Worm (Caenorhabditis elegans) whole organism, L4 larva: ENCODE data around the gene ZK666.11.
A peak's percentile ranks its signal among the peaks of the same experiment; 100 is the strongest.

Experiments
- aha-1 ChIP-seq: fragments of 150-350 bp; peaks from one replicate; lab custom pipeline; 2014; ENCODE audit warnings: missing biosample characterization, missing genetic modification characterization
- ama-1 ChIP-seq: fragments of 150-350 bp; optimal IDR thresholded peaks from 2 replicates; lab custom pipeline; 2014; ENCODE audit warnings: inconsistent platforms, mixed read lengths
- ceh-28 ChIP-seq: fragments of 150-350 bp; optimal IDR thresholded peaks from 2 replicates; lab custom pipeline; 2014; ENCODE audit warnings: missing biosample characterization, missing genetic modification reagents, missing genetic modification characterization
- ceh-62 ChIP-seq: sonication (generic microtip); optimal IDR thresholded peaks from 2 replicates; lab custom pipeline; 2017; ENCODE audit warnings: missing biosample characterization, missing genetic modification characterization
- ctbp-1 ChIP-seq: fragments of 200-800 bp; sonication (Bioruptor generic); IDR thresholded peaks from 2 replicates; pipeline ENCODE4 v1.3.6; 2022; ENCODE audit warnings: missing genetic modification reagents, missing genetic modification characterization, missing compliant biosample characterization
- daf-8 ChIP-seq: fragments of 200-800 bp; sonication (Bioruptor generic); IDR thresholded peaks from 2 replicates; pipeline ENCODE4 v1.3.6; 2022; ENCODE audit warnings: missing genetic modification characterization, missing compliant biosample characterization
- dmd-6 ChIP-seq: fragments of 200-800 bp; sonication (Bioruptor generic); IDR thresholded peaks from 2 replicates; pipeline ENCODE4 v1.3.6; 2022; ENCODE audit warnings: missing genetic modification reagents, missing genetic modification characterization, missing compliant biosample characterization
- dmd-8 ChIP-seq: fragments of 200-800 bp; sonication (Bioruptor generic); IDR thresholded peaks from 2 replicates; pipeline ENCODE4 v1.3.6; 2022; ENCODE audit warnings: missing genetic modification characterization, missing compliant biosample characterization
- dmd-9 ChIP-seq: fragments of 200-800 bp; sonication (Bioruptor generic); IDR thresholded peaks from 2 replicates; pipeline ENCODE4 v1.3.6; 2022; ENCODE audit warnings: missing genetic modification reagents, missing genetic modification characterization, missing compliant biosample characterization
- dve-1 ChIP-seq: sonication (generic microtip); optimal IDR thresholded peaks from 2 replicates; lab custom pipeline; 2017; ENCODE audit warnings: antibody characterized with exemption, mild to moderate bottlenecking, missing genetic modification characterization, missing compliant biosample characterization; ENCODE audit not compliant: insufficient read depth
- egl-27 ChIP-seq: sonication (generic microtip); optimal IDR thresholded peaks from 3 replicates; lab custom pipeline; 2017; ENCODE audit warnings: missing biosample characterization, missing genetic modification reagents, missing genetic modification characterization
- egl-43 ChIP-seq: fragments of 200-800 bp; sonication (Bioruptor generic); IDR thresholded peaks from 2 replicates; pipeline ENCODE4 v1.3.6; 2022; ENCODE audit warnings: missing genetic modification reagents, missing genetic modification characterization, missing compliant biosample characterization
- fos-1 ChIP-seq: fragments of 150-350 bp; optimal IDR thresholded peaks from 2 replicates; lab custom pipeline; 2014; ENCODE audit warnings: missing biosample characterization, missing genetic modification characterization
- hlh-11 ChIP-seq: fragments of 200-800 bp; sonication (Bioruptor generic); optimal IDR thresholded peaks from 2 replicates; lab custom pipeline; 2018; ENCODE audit warnings: mild to moderate bottlenecking, missing genetic modification characterization, missing compliant biosample characterization
- hlh-30 ChIP-seq: sonication (generic microtip); optimal IDR thresholded peaks from 2 replicates; lab custom pipeline; 2017; ENCODE audit warnings: antibody characterized with exemption, mild to moderate bottlenecking, missing genetic modification characterization, missing compliant biosample characterization; ENCODE audit not compliant: insufficient read depth
- hmg-1.1 ChIP-seq: fragments of 200-800 bp; sonication (Bioruptor generic); IDR thresholded peaks from 2 replicates; pipeline ENCODE4 v1.3.6; 2022; ENCODE audit warnings: missing genetic modification reagents, missing genetic modification characterization, missing compliant biosample characterization
- lin-1 ChIP-seq: fragments of 200-800 bp; sonication (Bioruptor generic); IDR thresholded peaks from 2 replicates; pipeline ENCODE4 v1.3.6; 2022; ENCODE audit warnings: missing genetic modification reagents, missing genetic modification characterization, missing compliant biosample characterization
- lin-13 ChIP-seq: fragments of 150-350 bp; optimal IDR thresholded peaks from 2 replicates; lab custom pipeline; 2014; ENCODE audit warnings: missing biosample characterization, missing genetic modification reagents, missing genetic modification characterization
- lin-29 ChIP-seq: fragments of 200-800 bp; sonication (Bioruptor generic); IDR thresholded peaks from 2 replicates; pipeline ENCODE4 v1.3.6; 2022; ENCODE audit warnings: missing genetic modification reagents, missing genetic modification characterization, missing compliant biosample characterization
- lin-39 ChIP-seq: fragments of 150-350 bp; optimal IDR thresholded peaks from 2 replicates; lab custom pipeline; 2014; ENCODE audit warnings: missing biosample characterization, missing genetic modification reagents, missing genetic modification characterization
- lir-3 ChIP-seq: sonication (generic microtip); optimal IDR thresholded peaks from 2 replicates; lab custom pipeline; 2016; ENCODE audit warnings: mild to moderate bottlenecking, missing genetic modification characterization, missing compliant biosample characterization
- lsy-2 ChIP-seq, 2 experiments: fragments of 150-350 bp in 1 of 2; sonication (generic microtip) in 1 of 2; optimal IDR thresholded peaks; 2 replicates each; lab custom pipeline; 2014 to 2017; ENCODE audit warnings: missing biosample characterization in 2 of 2, missing genetic modification characterization in 2 of 2
- madf-5 ChIP-seq, 2 experiments: fragments of 200-800 bp; sonication (Bioruptor generic); IDR thresholded peaks; 2 replicates each; pipeline ENCODE4 v1.3.6; 2022; ENCODE audit warnings: missing compliant biosample characterization in 2 of 2, missing genetic modification characterization in 2 of 2
- madf-9 ChIP-seq: fragments of 200-800 bp; sonication (Bioruptor generic); conservative IDR thresholded peaks from 2 replicates; pipeline ENCODE4 v1.3.6; 2022; ENCODE audit warnings: missing genetic modification reagents, missing genetic modification characterization, missing compliant biosample characterization
- mdl-1 ChIP-seq, 2 experiments: fragments of 150-350 bp in 1 of 2; sonication (generic microtip) in 1 of 2; optimal IDR thresholded peaks; 2 replicates each; lab custom pipeline; 2014 to 2017; ENCODE audit warnings: missing biosample characterization in 2 of 2, missing genetic modification characterization in 2 of 2
- mxl-2 ChIP-seq: fragments of 200-800 bp; sonication (Bioruptor generic); conservative IDR thresholded peaks from 2 replicates; pipeline ENCODE4 v1.3.6; 2022; ENCODE audit warnings: missing genetic modification reagents, missing genetic modification characterization, missing compliant biosample characterization
- mxl-3 ChIP-seq: fragments of 200-800 bp; sonication (Bioruptor generic); optimal IDR thresholded peaks from 2 replicates; lab custom pipeline; 2018; ENCODE audit warnings: mild to moderate bottlenecking, missing genetic modification characterization, missing compliant biosample characterization
- nhr-102 ChIP-seq: sonication (generic microtip); optimal IDR thresholded peaks from 2 replicates; lab custom pipeline; 2016; ENCODE audit warnings: mild to moderate bottlenecking, missing genetic modification characterization, moderate library complexity, missing compliant biosample characterization
- nhr-11 ChIP-seq: fragments of 150-350 bp; optimal IDR thresholded peaks from 2 replicates; lab custom pipeline; 2014; ENCODE audit warnings: missing biosample characterization, missing genetic modification characterization
- nhr-111 ChIP-seq: fragments of 200-800 bp; sonication (Bioruptor generic); optimal IDR thresholded peaks from 2 replicates; lab custom pipeline; 2018; ENCODE audit warnings: mild to moderate bottlenecking, missing genetic modification characterization, missing compliant biosample characterization
- nhr-28 ChIP-seq: fragments of 150-350 bp; optimal IDR thresholded peaks from 2 replicates; lab custom pipeline; 2014; ENCODE audit warnings: missing biosample characterization, missing genetic modification characterization
- pqm-1 ChIP-seq: sonication (generic microtip); optimal IDR thresholded peaks from 2 replicates; lab custom pipeline; 2017; ENCODE audit warnings: missing biosample characterization, missing genetic modification characterization
- sdz-12 ChIP-seq: fragments of 200-800 bp; sonication (Bioruptor generic); optimal IDR thresholded peaks from 2 replicates; lab custom pipeline; 2018; ENCODE audit warnings: mild to moderate bottlenecking, missing genetic modification characterization, missing compliant biosample characterization
- set-16 ChIP-seq: fragments of 200-800 bp; sonication (Bioruptor generic); IDR thresholded peaks from 2 replicates; pipeline ENCODE4 v1.3.6; 2022; ENCODE audit warnings: missing genetic modification reagents, missing genetic modification characterization, missing compliant biosample characterization
- skn-1 ChIP-seq: fragments of 150-350 bp; optimal IDR thresholded peaks from 2 replicates; lab custom pipeline; 2014; ENCODE audit warnings: missing biosample characterization, missing genetic modification characterization
- snpc-1.2 ChIP-seq: fragments of 200-800 bp; sonication (Bioruptor generic); IDR thresholded peaks from 2 replicates; pipeline ENCODE4 v1.3.6; 2022; ENCODE audit warnings: missing genetic modification reagents, missing genetic modification characterization, missing compliant biosample characterization
- snpc-4 ChIP-seq: fragments of 150-350 bp; optimal IDR thresholded peaks from 2 replicates; lab custom pipeline; 2014; ENCODE audit warnings: missing biosample characterization, missing genetic modification characterization
- spr-3 ChIP-seq: fragments of 200-800 bp; sonication (Bioruptor generic); optimal IDR thresholded peaks from 2 replicates; lab custom pipeline; 2018; ENCODE audit warnings: mild to moderate bottlenecking, missing genetic modification characterization, missing compliant biosample characterization
- tra-1 ChIP-seq: fragments of 200-800 bp; sonication (Bioruptor generic); IDR thresholded peaks from 2 replicates; pipeline ENCODE4 v1.3.6; 2022; ENCODE audit warnings: missing genetic modification reagents, missing genetic modification characterization, missing compliant biosample characterization
- unc-62 ChIP-seq, 3 experiments: fragments of 150-350 bp in 1 of 3; sonication (generic microtip); optimal IDR thresholded peaks in 2 of 3; peaks in 1 of 3; 1 replicate in 1 of 3; 2 replicates in 2 of 3; lab custom pipeline; 2014 to 2017; ENCODE audit warnings: missing biosample characterization in 3 of 3, missing genetic modification characterization in 3 of 3, missing genetic modification reagents in 3 of 3, missing genotype in 1 of 3
- ztf-7 ChIP-seq: fragments of 150-350 bp; optimal IDR thresholded peaks from 2 replicates; lab custom pipeline; 2014; ENCODE audit warnings: missing biosample characterization, missing genetic modification characterization

Gene ZK666.11

ce11 chrII:10510242-10510641, 27.9 kb downstream of the ZK666.11 start, which contains the start of gene F59B10.3:
Gene F59B10.3, plus strand, starts transcription at chrII:10510542.
- TF ChIP-seq unc-62 (GFP tag; optimal IDR thresholded peaks at IDR 0.05 in 1 of 2; lab: Kevin White, UChicago) (no peak), unc-62 (tag; optimal IDR thresholded peaks at IDR 0.05; lab: Kevin White, UChicago) (no peak), dmd-9 (GFP tag; lab: Robert Waterston, UW) (no peak), madf-9 (GFP tag; lab: Robert Waterston, UW) (0 out of 2 replicates have a peak, but pooled peaks have one; percentile 27)

ce11 chrII:10513377-10513776, 31.1 kb downstream of the ZK666.11 start:
- no peak for TF ChIP-seq fos-1 (tag; lab: Kevin White, UChicago)
- TF ChIP-seq snpc-4 = no peak
- TF ChIP-seq madf-5 (GFP tag; IDR thresholded peaks at IDR 0.05; lab: Robert Waterston, UW) = no peak
- TF ChIP-seq daf-8 (GFP tag; lab: Robert Waterston, UW) = no peak
- TF ChIP-seq set-16 (GFP tag; lab: Robert Waterston, UW) = no peak
- no peak for TF ChIP-seq ceh-62 (tag; lab: Kevin White, UChicago)
- TF ChIP-seq lin-39 (tag; lab: Kevin White, UChicago) = no peak
- TF ChIP-seq skn-1 (tag; lab: Kevin White, UChicago) = no peak
- TF ChIP-seq ama-1 (lab: Kevin White, UChicago) = peak; percentile 35
- no peak for TF ChIP-seq ctbp-1 (GFP tag; lab: Robert Waterston, UW)
- no peak for TF ChIP-seq lin-1
- peak in 1 of 2 experiments; percentile 94 for TF ChIP-seq unc-62 (GFP tag; optimal IDR thresholded peaks at IDR 0.05 in 1 of 2; lab: Kevin White, UChicago)
- no peak for TF ChIP-seq unc-62 (tag; optimal IDR thresholded peaks at IDR 0.05; lab: Kevin White, UChicago)
- TF ChIP-seq madf-9 (GFP tag; lab: Robert Waterston, UW) = no peak
- no peak for TF ChIP-seq hlh-30 (tag; lab: Kevin White, UChicago)
- no peak for TF ChIP-seq nhr-102 (tag; lab: Kevin White, UChicago)
- no peak for TF ChIP-seq sdz-12 (GFP tag; lab: Kevin White, UChicago)

- TF ChIP-seq aha-1 (tag; lab: Kevin White, UChicago) = peak; percentile 91
- peak; percentile 50 for TF ChIP-seq nhr-28 (tag; lab: Kevin White, UChicago)
- no peak for TF ChIP-seq egl-43
- TF ChIP-seq lir-3 (tag; lab: Kevin White, UChicago) = no peak
- no peak for TF ChIP-seq mxl-2
- TF ChIP-seq nhr-102 (tag; lab: Kevin White, UChicago) = no peak
- peak; percentile 38 for TF ChIP-seq hlh-30 (tag; lab: Kevin White, UChicago)
- no peak for TF ChIP-seq daf-8 (GFP tag; lab: Robert Waterston, UW)
- no peak for TF ChIP-seq pqm-1
- peak; percentile 15; the same call in 1 of the 2 replicates for TF ChIP-seq dmd-6
- TF ChIP-seq spr-3 (GFP tag; lab: Kevin White, UChicago) = no peak
These were observed 33.1 kb downstream of the ZK666.11 start for ce11 chrII:10515422-10515821.

- TF ChIP-seq fos-1 (tag; lab: Kevin White, UChicago) (no peak), dmd-8 (no peak), hlh-30 (tag; lab: Kevin White, UChicago) (peak; percentile 31), lin-29 (GFP tag; lab: Robert Waterston, UW) (no peak), hmg-1.1 (no peak), mxl-3 (GFP tag; lab: Kevin White, UChicago) (peak; percentile 27), dmd-9 (GFP tag; lab: Robert Waterston, UW) (no peak), tra-1 (GFP tag; lab: Robert Waterston, UW) (peak; percentile 38; the same call in 1 of the 2 replicates), ceh-28 (no peak), ztf-7 (tag; lab: Kevin White, UChicago) (no peak), nhr-28 (tag; lab: Kevin White, UChicago) (peak; percentile 40), mdl-1 (tag; optimal IDR thresholded peaks at IDR 0.05; lab: Kevin White, UChicago) (peak in 1 of 2 experiments; percentile 28), snpc-1.2 (no peak), lsy-2 (tag; optimal IDR thresholded peaks at IDR 0.05; lab: Kevin White, UChicago) (no peak), hlh-11 (tag; lab: Kevin White, UChicago) (peak; percentile 20), lin-13 (GFP tag; lab: Kevin White, UChicago) (no peak), dve-1 (tag; lab: Kevin White, UChicago) (peak; percentile 6), nhr-11 (tag; lab: Kevin White, UChicago) (peak; percentile 4), egl-27 (no peak), snpc-4 (no peak), nhr-111 (no peak)
These were observed 34.1 kb downstream of the ZK666.11 start for ce11 chrII:10516375-10516774.
